Worm (Caenorhabditis elegans): ENCODE results near the gene odr-1.
A peak's percentile ranks its signal among the peaks of the same experiment; 100 is the strongest.

odr-1 gene

ce11 chrX:13528630-13529138 is 22.1 kb downstream of the odr-1 start, which contains the start of gene F18H3.4 (continued):
- TF ChIP-seq nhr-25 (tag; optimal IDR thresholded peaks at IDR 0.05) (peak; percentile 5), skn-1 (tag; optimal IDR thresholded peaks at IDR 0.05) (no peak), crh-2 (tag; optimal IDR thresholded peaks at IDR 0.05) (peak; percentile 77), fos-1 (tag; optimal IDR thresholded peaks at IDR 0.05) (peak; percentile 98)

- TF ChIP-seq nhr-25 (tag; optimal IDR thresholded peaks at IDR 0.05), result peak; percentile 55
- peak; percentile 73 for TF ChIP-seq Y55F3AM.14 (GFP tag; optimal IDR thresholded peaks at IDR 0.05)
- peak; percentile 92 for TF ChIP-seq F13H6.1 (tag; optimal IDR thresholded peaks at IDR 0.05)
- no peak for TF ChIP-seq ZK546.5 (tag; optimal IDR thresholded peaks at IDR 0.05)
- peak; percentile 45 for TF ChIP-seq sem-4 (tag; optimal IDR thresholded peaks at IDR 0.05)
- TF ChIP-seq lsy-2 (tag; optimal IDR thresholded peaks at IDR 0.05), result peak; percentile 4 to 70
- TF ChIP-seq lin-13 (GFP tag; optimal IDR thresholded peaks at IDR 0.05), result peak; percentile 25
- TF ChIP-seq ceh-82 (tag; optimal IDR thresholded peaks at IDR 0.05), result peak; percentile 36
- TF ChIP-seq nhr-12 (tag; optimal IDR thresholded peaks at IDR 0.05), result no peak
- TF ChIP-seq ztf-1 (GFP tag; conservative IDR thresholded peaks at IDR 0.05), result no peak
- peak; percentile 81 for TF ChIP-seq zag-1 (tag; optimal IDR thresholded peaks at IDR 0.05)
- TF ChIP-seq gmeb-1 (tag; optimal IDR thresholded peaks at IDR 0.05), result peak; percentile 53
- TF ChIP-seq nhr-21 (tag; optimal IDR thresholded peaks at IDR 0.05), result peak; percentile 81
- TF ChIP-seq nhr-10 (tag; optimal IDR thresholded peaks at IDR 0.05), result no peak
- TF ChIP-seq blmp-1 (tag; optimal IDR thresholded peaks at IDR 0.05; ENCODE audit: insufficient read depth), result peak; percentile 54
- TF ChIP-seq aly-2 (tag; optimal IDR thresholded peaks at IDR 0.05), result no peak
- TF ChIP-seq lin-39 (tag; optimal IDR thresholded peaks at IDR 0.05), result no peak
- TF ChIP-seq nhr-11 (tag; optimal IDR thresholded peaks at IDR 0.05), result no peak
- TF ChIP-seq nhr-77 (tag; optimal IDR thresholded peaks at IDR 0.05), result no peak
- no peak for TF ChIP-seq nhr-237 (tag; optimal IDR thresholded peaks at IDR 0.05)
- peak; percentile 77 for TF ChIP-seq egl-27 (tag; optimal IDR thresholded peaks at IDR 0.05)
- no peak for TF ChIP-seq ama-1 (optimal IDR thresholded peaks at IDR 0.05)
- peak; percentile 77 for TF ChIP-seq C34F6.9 (tag; optimal IDR thresholded peaks at IDR 0.05)
- no peak for TF ChIP-seq mbf-1 (tag; optimal IDR thresholded peaks at IDR 0.05)
- TF ChIP-seq nhr-129 (tag; optimal IDR thresholded peaks at IDR 0.05), result peak; percentile 79
- no peak for TF ChIP-seq dmd-4 (tag; optimal IDR thresholded peaks at IDR 0.05)
- TF ChIP-seq skn-1 (tag; optimal IDR thresholded peaks at IDR 0.05), result no peak
- peak; percentile 43 for TF ChIP-seq lin-11 (tag; optimal IDR thresholded peaks at IDR 0.05)
- no peak for TF ChIP-seq unc-62 (GFP tag; optimal IDR thresholded peaks at IDR 0.05)
- TF ChIP-seq fos-1 (tag; optimal IDR thresholded peaks at IDR 0.05), result peak; percentile 89
- TF ChIP-seq unc-39 (tag; optimal IDR thresholded peaks at IDR 0.05), result no peak
- no peak for TF ChIP-seq elt-3 (tag; optimal IDR thresholded peaks at IDR 0.05)
- TF ChIP-seq mdl-1 (tag; optimal IDR thresholded peaks at IDR 0.05), result peak; percentile 59 to 70
- TF ChIP-seq nhr-6 (tag; optimal IDR thresholded peaks at IDR 0.05), result peak; percentile 43
- no peak for TF ChIP-seq ztf-4 (tag; optimal IDR thresholded peaks at IDR 0.05)
- TF ChIP-seq unc-55 (GFP tag; optimal IDR thresholded peaks at IDR 0.05), result peak; percentile 81
- peak; percentile 12 for TF ChIP-seq elt-1 (tag; optimal IDR thresholded peaks at IDR 0.05)
- TF ChIP-seq mab-5 (tag; optimal IDR thresholded peaks at IDR 0.05), result peak; percentile 74
- peak; percentile 82 for TF ChIP-seq sma-3 (GFP tag; optimal IDR thresholded peaks at IDR 0.05)
- no peak for TF ChIP-seq peb-1 (tag; optimal IDR thresholded peaks at IDR 0.05)
- TF ChIP-seq sma-9 (GFP tag; optimal IDR thresholded peaks at IDR 0.05), result peak; percentile 87
- no peak for TF ChIP-seq sma-9 (tag; optimal IDR thresholded peaks at IDR 0.05)
- TF ChIP-seq R02D3.7 (tag; optimal IDR thresholded peaks at IDR 0.05), result no peak
- no peak for TF ChIP-seq alr-1 (tag; optimal IDR thresholded peaks at IDR 0.05)
- no peak for TF ChIP-seq nhr-23 (tag; optimal IDR thresholded peaks at IDR 0.05)
- TF ChIP-seq ceh-16 (tag; optimal IDR thresholded peaks at IDR 0.05), result peak; percentile 45
- peak; percentile 61 for TF ChIP-seq snpc-4 (tag; optimal IDR thresholded peaks at IDR 0.05)
- TF ChIP-seq ztf-11 (tag; optimal IDR thresholded peaks at IDR 0.05), result no peak
- peak; percentile 83 for TF ChIP-seq crh-2 (tag; optimal IDR thresholded peaks at IDR 0.05)
These were observed 23.3 kb downstream of the odr-1 start, which contains the start of gene pab-2 for ce11 chrX:13527347-13528092. Gene pab-2 (minus strand): TSS chrX:13527415.
